Worm (Caenorhabditis elegans) whole organism, early embryonic: ENCODE data around the gene sre-37.

Experiments
- ama-1 ChIP-seq: fragments of 150-350 bp; optimal IDR thresholded peaks from 2 replicates; lab custom pipeline; 2014
- ets-7 ChIP-seq: sonication (generic microtip); optimal IDR thresholded peaks from 2 replicates; lab custom pipeline; 2016; ENCODE audit warnings: missing genotype, missing genetic modification characterization, missing compliant biosample characterization
- flt-1 ChIP-seq: fragments of 200-800 bp; sonication (Bioruptor generic); IDR thresholded peaks from 2 replicates; pipeline ENCODE4 v1.3.6; 2022; ENCODE audit warnings: missing genetic modification characterization, missing compliant biosample characterization
- hmbx-1 ChIP-seq: sonication (generic microtip); optimal IDR thresholded peaks from 2 replicates; lab custom pipeline; 2016; ENCODE audit warnings: mild to moderate bottlenecking, missing genetic modification characterization, missing compliant biosample characterization
- pes-1 ChIP-seq: fragments of 200-800 bp; sonication (Bioruptor generic); IDR thresholded peaks from 2 replicates; pipeline ENCODE4 v1.3.6; 2022; ENCODE audit warnings: missing genetic modification reagents, missing genetic modification characterization, missing compliant biosample characterization
- scrt-1 ChIP-seq: fragments of 200-800 bp; sonication (Bioruptor generic); IDR thresholded peaks from 2 replicates; pipeline ENCODE4 v1.3.6; 2022; ENCODE audit warnings: missing genetic modification characterization, missing compliant biosample characterization
- sea-1 ChIP-seq: fragments of 200-800 bp; sonication (Bioruptor generic); conservative IDR thresholded peaks from 2 replicates; pipeline ENCODE4 v1.3.6; 2022; ENCODE audit warnings: missing genetic modification characterization, missing compliant biosample characterization

- TF ChIP-seq sea-1 (no peak), pes-1 (no peak), ama-1 (lab: Kevin White, UChicago) (no peak), flt-1 (GFP tag; lab: Robert Waterston, UW) (no peak), ets-7 (tag; lab: Kevin White, UChicago) (no peak), scrt-1 (GFP tag; lab: Robert Waterston, UW) (no peak), hmbx-1 (no peak)
These were observed 43.0 kb downstream of the sre-37 start, which contains the start of gene srh-67 for ce11 chrII:12508650-12509049.
